Fruit fly (Drosophila melanogaster) Kc167 (cell line): Measurements from ENCODE around the gene CG13058.

Experiments used
- Myc ChIP-seq: fragments of >200 bp; optimal IDR thresholded peaks from 2 replicates; lab custom pipeline; 2017; ENCODE audit warnings: missing external identifiers
- Sin3A ChIP-seq: fragments of >200 bp; optimal IDR thresholded peaks from 2 replicates; lab custom pipeline; 2018; ENCODE audit warnings: missing external identifiers
- h ChIP-seq: fragments of >200 bp; optimal IDR thresholded peaks from 3 replicates; lab custom pipeline; 2018; ENCODE audit warnings: missing external identifiers
- insv ChIP-seq: fragments of >200 bp; optimal IDR thresholded peaks from 3 replicates; lab custom pipeline; 2018; ENCODE audit warnings: missing external identifiers
- psq ChIP-seq: fragments of >200 bp; optimal IDR thresholded peaks from 2 replicates; lab custom pipeline; 2017; ENCODE audit warnings: missing external identifiers
- ttk ChIP-seq: sonication (Bioruptor generic); optimal IDR thresholded peaks from 2 replicates; lab custom pipeline; 2017; ENCODE audit warnings: missing external identifiers

Gene CG13058

DNA sequence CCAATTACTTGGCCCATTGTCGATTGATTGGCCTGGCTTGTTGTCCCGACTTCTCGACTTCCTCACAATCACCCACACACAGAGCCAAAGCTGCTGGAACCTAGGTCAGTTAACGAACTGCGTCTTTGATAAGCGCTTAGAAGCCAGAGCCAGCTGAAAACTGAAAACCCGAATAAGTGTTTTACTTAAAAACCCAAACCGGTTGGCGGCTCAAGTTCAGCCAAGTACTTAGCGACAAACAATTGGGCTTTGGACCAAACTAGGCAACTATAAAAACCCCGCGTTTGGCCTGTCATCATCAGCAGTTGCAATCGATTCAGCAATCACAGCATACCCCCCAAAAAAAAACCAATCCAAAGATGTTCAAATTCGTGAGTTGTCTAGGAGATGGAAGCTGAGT lies 5.3 kb upstream of the CG13058 start, which contains the start of gene CG13059:
TSS of gene CG13059 (plus strand) at position 301 of the 400 bp plus-strand sequence.
- TF ChIP-seq h (lab: Kevin White, UChicago) (no peak), psq (no peak), Myc (lab: Kevin White, UChicago) (no peak), Sin3A (lab: Kevin White, UChicago) (no peak), ttk (lab: Kevin White, UChicago) (no peak), insv (no peak)

DNA sequence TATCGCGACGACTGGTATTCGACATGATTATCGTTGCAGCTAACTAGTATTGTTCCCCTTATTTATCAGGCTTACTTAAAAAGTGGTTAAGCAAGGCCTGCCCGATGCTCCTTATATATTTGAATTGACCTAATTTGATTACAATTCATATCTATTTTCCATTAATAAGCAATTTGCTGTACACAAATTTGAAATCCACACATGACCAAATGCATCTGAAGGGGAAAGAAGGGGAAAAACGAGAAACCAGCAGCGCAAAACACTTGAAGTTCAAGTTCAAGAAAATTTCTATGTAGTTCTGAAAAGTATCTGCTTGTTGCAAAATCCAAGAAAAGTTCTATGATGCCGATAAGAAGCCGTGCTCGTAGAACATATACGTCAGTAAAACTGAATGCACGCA lies 2.0 kb upstream of the CG13058 start, which contains the start of the genes CG13040 and CG13039:
TSS of gene CG13040 (minus strand) at position 101 of the 400 bp plus-strand sequence.
TSS of gene CG13039 (minus strand) at position 106 of the 400 bp plus-strand sequence.
- TF ChIP-seq insv (no peak), ttk (lab: Kevin White, UChicago) (no peak), Myc (lab: Kevin White, UChicago) (no peak), Sin3A (lab: Kevin White, UChicago) (no peak), psq (no peak), h (lab: Kevin White, UChicago) (no peak)

dm6 chr3L:16327776-16328175 lies 865 bp upstream of the CG13058 start, which contains the start of gene CG13038:
CG13038 (minus strand) TSS chr3L:16327893.
- no peak for TF ChIP-seq h (lab: Kevin White, UChicago)
- TF ChIP-seq psq, result no peak
- no peak for TF ChIP-seq Sin3A (lab: Kevin White, UChicago)
- TF ChIP-seq ttk (lab: Kevin White, UChicago), result no peak
- TF ChIP-seq insv, result no peak
- TF ChIP-seq Myc (lab: Kevin White, UChicago), result no peak

DNA sequence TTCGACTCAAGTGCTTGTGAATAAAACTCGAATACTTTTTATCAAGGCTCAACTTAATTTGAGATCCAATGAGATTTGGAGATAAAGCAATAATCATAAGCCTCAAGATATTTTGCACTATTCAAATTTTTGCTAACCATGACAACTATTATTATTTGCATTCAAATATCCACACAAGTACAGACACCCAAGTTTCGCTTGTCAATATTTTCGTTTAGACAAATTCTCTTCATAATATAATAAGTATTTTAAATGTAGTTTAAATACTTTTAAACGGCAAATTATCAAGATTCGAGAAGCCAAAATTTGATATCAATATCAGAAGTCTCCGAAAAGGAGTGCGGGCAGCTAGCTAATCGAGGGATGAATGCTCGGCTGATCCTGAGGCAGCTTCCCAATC lies 854 bp downstream of the CG13058 start, which contains the start of gene CG33061:
TSS of gene CG33061 (plus strand) at position 301 of the 400 bp plus-strand sequence.
- no peak for TF ChIP-seq ttk (lab: Kevin White, UChicago)
- no peak for TF ChIP-seq Myc (lab: Kevin White, UChicago)
- no peak for TF ChIP-seq h (lab: Kevin White, UChicago)
- TF ChIP-seq psq, result no peak
- no peak for TF ChIP-seq insv
- no peak for TF ChIP-seq Sin3A (lab: Kevin White, UChicago)

DNA sequence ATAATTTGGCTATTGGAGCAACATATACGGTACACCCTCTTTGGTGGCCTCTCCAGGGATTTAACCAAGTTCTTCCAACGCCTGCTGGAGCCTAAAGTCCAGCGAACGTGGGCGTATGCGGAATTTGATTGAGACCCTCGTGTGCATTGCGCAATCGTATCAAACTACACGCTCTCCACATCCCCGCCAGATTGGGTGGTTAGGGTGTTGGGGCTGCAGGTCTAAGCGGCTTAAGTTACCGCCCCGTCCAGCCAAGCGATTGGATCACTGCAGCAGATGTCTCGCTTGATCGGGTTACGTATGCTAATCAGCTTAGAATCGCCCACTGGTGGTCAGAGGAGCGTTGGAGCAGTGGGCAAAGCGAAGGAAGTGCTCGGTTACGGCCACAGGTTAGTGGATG lies 2.1 kb downstream of the CG13058 start, which contains the start of gene CG33060:
TSS of gene CG33060 (plus strand) at position 301 of the 400 bp plus-strand sequence.
- TF ChIP-seq Myc (lab: Kevin White, UChicago) (no peak), Sin3A (lab: Kevin White, UChicago) (no peak), ttk (lab: Kevin White, UChicago) (no peak), psq (no peak), h (lab: Kevin White, UChicago) (no peak), insv (no peak)

DNA sequence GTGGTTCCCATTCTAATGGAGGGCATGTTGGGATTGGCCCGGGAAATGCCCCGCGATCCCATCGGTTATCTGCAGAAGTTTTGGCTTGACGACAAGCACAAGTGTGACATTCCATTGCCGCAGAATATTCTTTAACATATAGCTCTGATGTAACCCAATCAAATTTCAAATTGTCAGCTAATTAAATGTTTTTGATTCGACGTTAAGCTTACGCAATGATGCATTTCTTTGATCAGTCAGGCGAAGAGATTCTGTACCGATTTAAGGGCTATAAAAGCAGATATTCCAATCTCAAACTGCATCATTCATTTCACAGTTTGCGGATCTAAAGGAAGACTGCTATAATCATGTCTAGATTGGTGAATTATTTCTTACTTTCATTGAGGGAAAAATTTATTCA lies 3.0 kb downstream of the CG13058 start, which contains the start of gene retinin:
TSS of gene retinin (plus strand) at position 301 of the 400 bp plus-strand sequence.
- TF ChIP-seq psq (no peak), ttk (lab: Kevin White, UChicago) (no peak), insv (no peak), Myc (lab: Kevin White, UChicago) (no peak), h (lab: Kevin White, UChicago) (no peak), Sin3A (lab: Kevin White, UChicago) (no peak)

- no peak for TF ChIP-seq insv
- TF ChIP-seq h (lab: Kevin White, UChicago), result no peak
- TF ChIP-seq ttk (lab: Kevin White, UChicago), result no peak
- TF ChIP-seq Sin3A (lab: Kevin White, UChicago), result no peak
- TF ChIP-seq Myc (lab: Kevin White, UChicago), result no peak
- no peak for TF ChIP-seq psq
Observed at dm6 chr3L:16333013-16333412, 4.4 kb downstream of the CG13058 start, which contains the start of gene CG13056. CG13056 (plus strand) TSS chr3L:16333313.

dm6 chr3L:16334876-16335275 lies 6.2 kb downstream of the CG13058 start:
- TF ChIP-seq Myc (lab: Kevin White, UChicago) (no peak), psq (no peak), h (lab: Kevin White, UChicago) (no peak), Sin3A (lab: Kevin White, UChicago) (no peak), ttk (lab: Kevin White, UChicago) (no peak), insv (no peak)

- no peak for TF ChIP-seq psq
- TF ChIP-seq insv, result no peak
- no peak for TF ChIP-seq h (lab: Kevin White, UChicago)
- TF ChIP-seq Sin3A (lab: Kevin White, UChicago), result no peak
- no peak for TF ChIP-seq Myc (lab: Kevin White, UChicago)
- no peak for TF ChIP-seq ttk (lab: Kevin White, UChicago)
Observed at dm6 chr3L:16337739-16338138, 9.1 kb downstream of the CG13058 start.

DNA sequence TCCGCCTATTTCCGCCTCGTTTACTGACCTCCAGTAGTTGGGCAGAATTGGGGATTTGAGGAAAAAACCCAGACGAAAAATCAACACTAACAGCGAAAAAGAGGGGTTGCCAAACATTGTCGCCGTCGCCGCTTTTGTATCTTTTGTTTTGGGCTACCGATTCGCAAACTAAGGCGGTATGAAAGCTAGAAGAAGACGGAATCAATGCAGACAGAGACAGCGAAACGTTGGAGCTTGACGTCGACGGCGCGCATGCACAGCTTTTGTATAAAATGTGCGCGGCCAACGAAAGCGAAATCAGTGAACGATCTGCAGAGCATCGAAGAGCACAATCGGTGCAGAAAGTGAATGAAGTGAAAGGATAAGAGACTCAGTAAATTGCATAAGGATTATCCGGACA lies 10.1 kb downstream of the CG13058 start, which contains the start of gene CG4998:
TSS of gene CG4998 (plus strand) at position 301 of the 400 bp plus-strand sequence.
- no peak for TF ChIP-seq psq
- no peak for TF ChIP-seq ttk (lab: Kevin White, UChicago)
- TF ChIP-seq insv, result no peak
- TF ChIP-seq Sin3A (lab: Kevin White, UChicago), result no peak
- TF ChIP-seq Myc (lab: Kevin White, UChicago), result no peak
- no peak for TF ChIP-seq h (lab: Kevin White, UChicago)

dm6 chr3L:16339463-16339862 lies 10.8 kb downstream of the CG13058 start:
- TF ChIP-seq Sin3A (lab: Kevin White, UChicago) (no peak), Myc (lab: Kevin White, UChicago) (no peak), h (lab: Kevin White, UChicago) (no peak), psq (no peak), ttk (lab: Kevin White, UChicago) (no peak), insv (no peak)

DNA sequence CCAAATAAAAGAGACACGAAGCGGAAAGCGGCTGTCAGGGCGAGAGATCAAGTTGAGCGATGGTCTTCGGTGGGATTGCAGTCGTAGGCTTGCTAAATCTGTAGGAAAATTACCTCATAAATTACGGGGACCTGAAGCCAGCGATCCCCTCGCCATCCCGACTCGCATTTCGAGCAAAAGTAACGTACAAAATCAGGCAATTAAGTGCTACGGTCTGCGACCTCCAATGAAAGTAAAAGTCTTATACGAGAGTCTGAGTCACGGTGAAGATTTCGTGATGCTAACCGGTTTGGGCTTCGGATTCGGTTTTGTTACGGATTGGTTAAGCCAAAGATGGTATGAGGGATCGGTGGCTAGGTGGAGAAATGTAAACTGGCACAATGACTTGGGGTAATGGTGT lies 11.2 kb downstream of the CG13058 start:
- TF ChIP-seq Sin3A (lab: Kevin White, UChicago), result no peak
- TF ChIP-seq psq, result no peak
- no peak for TF ChIP-seq ttk (lab: Kevin White, UChicago)
- TF ChIP-seq insv, result no peak
- TF ChIP-seq h (lab: Kevin White, UChicago), result no peak
- TF ChIP-seq Myc (lab: Kevin White, UChicago), result no peak
